Worm (Caenorhabditis elegans) whole organism, L1 larva: Measurements from ENCODE around the gene pak-2.

ENCODE experiments used
- ama-1 ChIP-seq: fragments of 150-350 bp; optimal IDR thresholded peaks from 2 replicates; lab custom pipeline; 2014
- blmp-1 ChIP-seq: fragments of 150-350 bp; optimal IDR thresholded peaks from 2 replicates; lab custom pipeline; 2014; ENCODE audit warnings: missing biosample characterization, missing genetic modification characterization
- ceh-82 ChIP-seq, 3 experiments: fragments of 150-350 bp in 1 of 3; sonication (generic microtip) in 2 of 3; optimal IDR thresholded peaks; 2 replicates each; lab custom pipeline; 2014 to 2017; ENCODE audit warnings: missing biosample characterization in 3 of 3, missing genetic modification characterization in 3 of 3
- elt-3 ChIP-seq, 6 experiments: fragments of 150-350 bp in 1 of 6; sonication (generic microtip); optimal IDR thresholded peaks; 2 replicates each; lab custom pipeline; 2017 to 2018; ENCODE audit warnings: missing biosample characterization in 6 of 6, missing genetic modification characterization in 6 of 6, inconsistent platforms in 1 of 6
- fos-1 ChIP-seq: fragments of 150-350 bp; optimal IDR thresholded peaks from 2 replicates; lab custom pipeline; 2014; ENCODE audit warnings: missing biosample characterization, missing genetic modification characterization
- grh-1 ChIP-seq: fragments of 200-800 bp; sonication (Bioruptor generic); IDR thresholded peaks from 2 replicates; pipeline ENCODE4 v1.3.6; 2022; ENCODE audit warnings: missing genetic modification reagents, missing genetic modification characterization, missing compliant biosample characterization
- hlh-17 ChIP-seq: fragments of 200-800 bp; sonication (Bioruptor generic); optimal IDR thresholded peaks from 2 replicates; lab custom pipeline; 2018; ENCODE audit warnings: missing genetic modification characterization, mild to moderate bottlenecking, missing compliant biosample characterization, moderate library complexity, borderline replicate concordance
- lsy-2 ChIP-seq, 2 experiments: fragments of 150-350 bp; optimal IDR thresholded peaks; 2 replicates each; lab custom pipeline; 2014; ENCODE audit warnings: missing biosample characterization in 2 of 2, missing genetic modification characterization in 2 of 2
- nhr-237 ChIP-seq: fragments of 150-350 bp; optimal IDR thresholded peaks from 2 replicates; lab custom pipeline; 2014; ENCODE audit warnings: missing biosample characterization, missing genetic modification characterization
- nhr-28 ChIP-seq: fragments of 150-350 bp; optimal IDR thresholded peaks from 2 replicates; lab custom pipeline; 2014; ENCODE audit warnings: missing biosample characterization, missing genetic modification characterization

DNA sequence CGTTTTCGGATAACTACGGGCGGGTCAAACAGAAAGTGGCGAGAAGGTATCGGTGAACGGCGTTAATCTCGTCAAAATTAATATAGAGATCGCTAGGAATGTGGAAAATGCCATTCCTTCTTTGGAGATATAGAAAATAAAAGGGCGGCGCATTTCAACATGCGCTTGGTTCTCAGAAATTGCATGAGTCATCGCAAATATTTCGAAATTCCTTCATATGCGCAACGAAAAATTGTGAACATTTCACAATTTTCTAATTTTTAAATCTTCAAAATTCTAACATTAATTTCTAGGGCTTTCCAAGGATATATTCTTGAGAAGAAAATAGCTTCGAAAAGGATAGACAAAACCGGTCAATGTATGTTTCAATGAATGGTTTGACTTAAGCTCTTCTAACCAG is 39.6 kb upstream of the pak-2 start:
- TF ChIP-seq elt-3 (tag; optimal IDR thresholded peaks at IDR 0.05; lab: Kevin White, UChicago) (no peak), nhr-28 (tag; lab: Kevin White, UChicago) (no peak), lsy-2 (tag; optimal IDR thresholded peaks at IDR 0.05; lab: Kevin White, UChicago) (no peak), nhr-237 (tag; lab: Kevin White, UChicago) (no peak), hlh-17 (GFP tag; lab: Kevin White, UChicago) (no peak), grh-1 (GFP tag; lab: Robert Waterston, UW) (no peak), fos-1 (tag; lab: Kevin White, UChicago) (no peak), ama-1 (lab: Kevin White, UChicago) (no peak), blmp-1 (tag; lab: Kevin White, UChicago) (no peak), ceh-82 (tag; optimal IDR thresholded peaks at IDR 0.05; lab: Kevin White, UChicago) (no peak)
